Fruit fly (Drosophila melanogaster): Measurements from ENCODE around the gene Ski6.
"Not testable (repeated sequence)": the region's sequence is repeated elsewhere in the genome, so short reads cannot be mapped to it uniquely, and the experiment has no call there.

dm6 chr2L:13215640-13216129 lies 6.5 kb downstream of the Ski6 start:
- TF ChIP-seq CG5204 (GFP tag; optimal IDR thresholded peaks at IDR 0.05); CG14711 (tag; optimal IDR thresholded peaks at IDR 0.05); toe (GFP tag; optimal IDR thresholded peaks at IDR 0.05): not testable (repeated sequence)

Measured in whole organism, adult.